Worm (Caenorhabditis elegans): ENCODE results near the gene orc-4.

DNA sequence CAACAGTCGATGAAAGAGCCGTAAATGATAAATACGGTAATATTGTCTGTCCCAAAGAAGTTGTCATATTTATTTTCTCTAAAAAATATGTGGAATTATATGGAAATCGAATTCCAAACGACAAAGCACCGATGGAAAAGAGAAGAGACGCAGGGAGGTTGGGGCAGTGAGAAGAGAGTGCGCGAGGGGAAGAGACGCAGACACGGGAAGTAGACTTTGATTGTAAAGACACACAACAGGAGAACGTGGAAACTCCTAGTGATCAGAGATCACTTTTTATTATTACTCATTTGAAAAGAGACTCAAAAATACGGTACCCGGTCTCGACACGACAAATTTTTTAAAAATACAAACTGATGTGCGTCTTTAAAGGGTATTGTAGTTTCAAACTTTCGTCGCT lies 17.6 kb upstream of the orc-4 start:
- TF ChIP-seq tbx-2 (tag; optimal IDR thresholded peaks at IDR 0.05), result no peak
- no peak for TF ChIP-seq pha-2 (tag; optimal IDR thresholded peaks at IDR 0.05)
- TF ChIP-seq fkh-10 (GFP tag; optimal IDR thresholded peaks at IDR 0.05), result no peak
- TF ChIP-seq nhr-11 (tag; optimal IDR thresholded peaks at IDR 0.05), result no peak
- TF ChIP-seq zip-5 (tag; optimal IDR thresholded peaks at IDR 0.05), result no peak

All from whole organism, late embryonic.